Fruit fly (Drosophila melanogaster): ENCODE measurements around the gene Snm1.

DNA sequence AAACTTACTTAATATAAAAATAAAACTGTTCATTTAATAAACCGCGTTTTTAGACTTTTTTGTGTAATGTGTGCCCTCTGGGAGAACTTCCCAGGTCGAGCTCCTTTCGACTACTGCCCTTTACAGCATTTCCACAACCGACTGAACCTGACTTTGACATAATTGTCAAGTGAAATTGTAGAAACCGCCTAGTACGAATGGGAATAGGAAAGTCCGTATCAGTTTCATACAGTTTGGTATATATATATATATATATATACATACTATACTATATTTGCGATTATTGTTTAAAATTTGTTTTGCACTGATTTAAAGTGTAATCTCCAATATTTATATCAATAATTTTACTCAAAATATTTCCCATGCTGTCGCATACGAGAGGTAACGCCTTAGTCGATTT is 3.8 kb upstream of the Snm1 start, which contains the start of gene mia:
- TF ChIP-seq pan (optimal IDR thresholded peaks at IDR 0.05) (no peak), psq (optimal IDR thresholded peaks at IDR 0.05) (no peak), usp (GFP tag; optimal IDR thresholded peaks at IDR 0.05) (no peak), Dll (optimal IDR thresholded peaks at IDR 0.05) (no peak)
